Fruit fly (Drosophila melanogaster) whole organism: ENCODE results near the gene COX6AL2.

Experiments
- CG8478 ChIP-seq: fragments of >200 bp; optimal IDR thresholded peaks from 2 replicates; lab custom pipeline; 2018; ENCODE audit warnings: inconsistent platforms
- Dll ChIP-seq: fragments of >200 bp; optimal IDR thresholded peaks from 2 replicates; lab custom pipeline; 2017
- EcR ChIP-seq, 2 experiments: fragments of >200 bp; optimal IDR thresholded peaks; 2 replicates each; lab custom pipeline; 2017; ENCODE audit warnings: missing biosample characterization in 2 of 2, missing genetic modification characterization in 2 of 2, missing genetic modification reagents in 2 of 2
- pan ChIP-seq: fragments of >200 bp; optimal IDR thresholded peaks from 2 replicates; lab custom pipeline; 2017
- psq ChIP-seq: fragments of >200 bp; optimal IDR thresholded peaks from 2 replicates; lab custom pipeline; 2017
- usp ChIP-seq: fragments of >200 bp; optimal IDR thresholded peaks from 2 replicates; lab custom pipeline; 2017; ENCODE audit warnings: missing biosample characterization, missing genetic modification characterization, mixed read lengths

DNA sequence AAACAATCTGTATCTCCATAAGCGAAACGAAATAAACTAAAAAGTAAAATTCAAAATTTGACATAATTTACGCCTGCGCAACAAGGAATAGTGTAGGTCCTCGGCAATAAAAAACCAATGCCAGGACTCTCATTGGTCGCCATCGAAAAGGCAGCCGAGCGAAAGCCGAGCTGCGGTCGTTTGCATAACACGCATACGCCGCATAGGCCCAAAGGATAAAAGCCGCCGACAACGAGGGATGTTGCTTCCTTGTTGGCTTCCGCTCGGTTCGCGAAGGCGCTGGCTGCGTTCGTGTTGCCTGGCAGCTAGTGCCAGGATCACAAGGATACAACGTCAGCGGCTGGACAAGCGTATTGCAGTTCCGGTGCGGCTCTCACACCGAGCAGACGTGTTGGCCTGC is 53.5 kb downstream of the COX6AL2 start:
- no peak for TF ChIP-seq Dll (lab: Kevin White, UChicago)
- TF ChIP-seq pan (lab: Kevin White, UChicago), result no peak
- TF ChIP-seq CG8478 (lab: Kevin White, UChicago), result no peak
- no peak for TF ChIP-seq usp
- no peak for TF ChIP-seq psq (lab: Kevin White, UChicago)
- TF ChIP-seq EcR (GFP tag; optimal IDR thresholded peaks at IDR 0.05; lab: Kevin White, UChicago), result no peak
